Worm (Caenorhabditis elegans) whole organism, young adult: ENCODE data around the gene npr-35.

ENCODE experiments used
- B0336.3 ChIP-seq: fragments of 200-800 bp; sonication (Bioruptor generic); IDR thresholded peaks from 2 replicates; pipeline ENCODE4 v1.3.6; 2022; ENCODE audit warnings: missing genetic modification characterization, missing compliant biosample characterization
- D2030.7 ChIP-seq: fragments of 200-800 bp; sonication (Bioruptor generic); IDR thresholded peaks from 2 replicates; pipeline ENCODE4 v1.3.6; 2022; ENCODE audit warnings: missing genetic modification reagents, missing genetic modification characterization, missing compliant biosample characterization
- F39B2.1 ChIP-seq: fragments of 200-800 bp; sonication (Bioruptor generic); IDR thresholded peaks from 2 replicates; pipeline ENCODE4 v1.3.6; 2022; ENCODE audit warnings: missing genetic modification reagents, missing genetic modification characterization, missing compliant biosample characterization
- T07F8.4 ChIP-seq: sonication (generic microtip); optimal IDR thresholded peaks from 2 replicates; lab custom pipeline; 2016; ENCODE audit warnings: mild to moderate bottlenecking, missing genetic modification characterization, moderate library complexity, missing compliant biosample characterization
- Y53G8AR.9 ChIP-seq: fragments of 200-800 bp; sonication (Bioruptor generic); conservative IDR thresholded peaks from 2 replicates; pipeline ENCODE4 v1.3.6; 2022; ENCODE audit warnings: missing genetic modification reagents, missing genetic modification characterization, missing compliant biosample characterization
- Y56A3A.18 ChIP-seq: fragments of 200-800 bp; sonication (Bioruptor generic); IDR thresholded peaks from 2 replicates; pipeline ENCODE4 v1.3.6; 2022; ENCODE audit warnings: missing genetic modification reagents, missing genetic modification characterization, missing compliant biosample characterization
- ZK185.1 ChIP-seq: sonication (generic microtip); optimal IDR thresholded peaks from 2 replicates; lab custom pipeline; 2016; ENCODE audit warnings: mild to moderate bottlenecking, missing genetic modification characterization, missing compliant biosample characterization; ENCODE audit not compliant: poor library complexity, severe bottlenecking
- atf-7 ChIP-seq: sonication (generic microtip); optimal IDR thresholded peaks from 2 replicates; lab custom pipeline; 2017; ENCODE audit warnings: mild to moderate bottlenecking, missing genetic modification characterization, missing compliant biosample characterization
- athp-1 ChIP-seq: sonication (generic microtip); optimal IDR thresholded peaks from 2 replicates; lab custom pipeline; 2017; ENCODE audit warnings: mild to moderate bottlenecking, missing genetic modification characterization, missing compliant biosample characterization
- ccch-3 ChIP-seq: fragments of 200-800 bp; sonication (Bioruptor generic); optimal IDR thresholded peaks from 2 replicates; lab custom pipeline; 2018; ENCODE audit warnings: mild to moderate bottlenecking, missing genetic modification characterization, missing compliant biosample characterization
- cebp-1 ChIP-seq, 2 experiments: fragments of 200-800 bp in 1 of 2; sonication (Bioruptor generic) in 1 of 2; sonication (generic microtip) in 1 of 2; IDR thresholded peaks in 1 of 2; optimal IDR thresholded peaks in 1 of 2; 2 replicates each; pipeline versions ENCODE4 v1.3.6 to Lab custom; 2017 to 2022; ENCODE audit warnings: missing compliant biosample characterization in 2 of 2, missing genetic modification characterization in 2 of 2, mild to moderate bottlenecking in 1 of 2, missing genetic modification reagents in 1 of 2, moderate library complexity in 1 of 2
- ceh-27 ChIP-seq: fragments of 200-800 bp; sonication (Bioruptor generic); optimal IDR thresholded peaks from 2 replicates; lab custom pipeline; 2018; ENCODE audit warnings: mild to moderate bottlenecking, missing genetic modification characterization, moderate library complexity, missing compliant biosample characterization
- chd-7 ChIP-seq: sonication (generic microtip); optimal IDR thresholded peaks from 2 replicates; lab custom pipeline; 2016; ENCODE audit warnings: mild to moderate bottlenecking, missing genetic modification characterization, moderate library complexity, missing compliant biosample characterization
- die-1 ChIP-seq: sonication (generic microtip); optimal IDR thresholded peaks from 2 replicates; lab custom pipeline; 2016; ENCODE audit warnings: missing genotype, mild to moderate bottlenecking, missing genetic modification characterization, missing compliant biosample characterization
- ekl-4 ChIP-seq: fragments of 200-800 bp; sonication (Bioruptor generic); IDR thresholded peaks from 2 replicates; pipeline ENCODE4 v1.3.6; 2022; ENCODE audit warnings: missing genetic modification reagents, missing genetic modification characterization, missing compliant biosample characterization
- him-1 ChIP-seq: sonication (generic microtip); optimal IDR thresholded peaks from 2 replicates; lab custom pipeline; 2016; ENCODE audit warnings: missing genotype, missing genetic modification reagents, missing genetic modification characterization, missing compliant biosample characterization
- hrde-1 ChIP-seq: sonication (generic microtip); optimal IDR thresholded peaks from 2 replicates; lab custom pipeline; 2016; ENCODE audit warnings: missing genetic modification characterization, mild to moderate bottlenecking, missing compliant biosample characterization, moderate library complexity, missing genotype, missing genetic modification reagents, borderline replicate concordance
- let-526 ChIP-seq: fragments of 200-800 bp; sonication (Bioruptor generic); IDR thresholded peaks from 2 replicates; pipeline ENCODE4 v1.3.6; 2022; ENCODE audit warnings: missing genetic modification reagents, missing genetic modification characterization, missing compliant biosample characterization
- lin-40 ChIP-seq: sonication (generic microtip); optimal IDR thresholded peaks from 2 replicates; lab custom pipeline; 2016; ENCODE audit warnings: missing genetic modification characterization, mild to moderate bottlenecking, missing compliant biosample characterization, missing genotype, missing genetic modification reagents
- lsl-1 ChIP-seq: fragments of 200-800 bp; sonication (Bioruptor generic); optimal IDR thresholded peaks from 2 replicates; lab custom pipeline; 2018; ENCODE audit warnings: mild to moderate bottlenecking, missing genetic modification characterization, moderate library complexity, missing compliant biosample characterization
- madf-3 ChIP-seq: fragments of 200-800 bp; sonication (Bioruptor generic); IDR thresholded peaks from 2 replicates; pipeline ENCODE4 v1.3.6; 2022; ENCODE audit warnings: missing genetic modification reagents, missing genetic modification characterization, missing compliant biosample characterization
- madf-6 ChIP-seq: fragments of 200-800 bp; sonication (Bioruptor generic); IDR thresholded peaks from 2 replicates; pipeline ENCODE4 v1.3.6; 2022; ENCODE audit warnings: missing genetic modification reagents, missing genetic modification characterization, missing compliant biosample characterization
- madf-8 ChIP-seq: fragments of 200-800 bp; sonication (Bioruptor generic); conservative IDR thresholded peaks from 2 replicates; pipeline ENCODE4 v1.3.6; 2022; ENCODE audit warnings: missing genetic modification reagents, missing genetic modification characterization, missing compliant biosample characterization
- mcd-1 ChIP-seq: fragments of 200-800 bp; sonication (Bioruptor generic); IDR thresholded peaks from 2 replicates; pipeline ENCODE4 v1.3.6; 2022; ENCODE audit warnings: missing genetic modification reagents, missing genetic modification characterization, missing compliant biosample characterization
- nhr-120 ChIP-seq: fragments of 200-800 bp; sonication (Bioruptor generic); IDR thresholded peaks from 2 replicates; pipeline ENCODE4 v1.3.6; 2022; ENCODE audit warnings: missing genetic modification characterization, missing compliant biosample characterization
- pbrm-1 ChIP-seq: fragments of 200-800 bp; sonication (Bioruptor generic); IDR thresholded peaks from 2 replicates; pipeline ENCODE4 v1.3.6; 2022; ENCODE audit warnings: missing genetic modification reagents, missing genetic modification characterization, missing compliant biosample characterization
- rec-8 ChIP-seq, 2 experiments: sonication (generic microtip); optimal IDR thresholded peaks; 2 replicates each; lab custom pipeline; 2016; ENCODE audit warnings: mild to moderate bottlenecking in 2 of 2, missing genetic modification characterization in 2 of 2, missing genetic modification reagents in 2 of 2, missing genotype in 2 of 2, missing biosample characterization in 1 of 2, missing compliant biosample characterization in 1 of 2, moderate library complexity in 1 of 2
- repo-1 ChIP-seq: sonication (generic microtip); optimal IDR thresholded peaks from 2 replicates; lab custom pipeline; 2017; ENCODE audit warnings: mild to moderate bottlenecking, missing genetic modification characterization, missing compliant biosample characterization
- snpc-1.3 ChIP-seq: sonication (generic microtip); optimal IDR thresholded peaks from 2 replicates; lab custom pipeline; 2017; ENCODE audit warnings: missing genetic modification characterization, mild to moderate bottlenecking, missing compliant biosample characterization, antibody characterized with exemption, moderate library complexity, missing genotype, missing genetic modification reagents; ENCODE audit not compliant: insufficient read depth
- tbp1 ChIP-seq: fragments of 200-800 bp; sonication (Bioruptor generic); optimal IDR thresholded peaks from 2 replicates; lab custom pipeline; 2018; ENCODE audit warnings: mild to moderate bottlenecking, missing genetic modification characterization, missing compliant biosample characterization
- tlf-1 ChIP-seq: fragments of 200-800 bp; sonication (Bioruptor generic); optimal IDR thresholded peaks from 2 replicates; lab custom pipeline; 2018; ENCODE audit warnings: mild to moderate bottlenecking, missing genetic modification characterization, missing compliant biosample characterization

npr-35 gene

ce11 chrIV:7774206-7774605, 30.6 kb downstream of the npr-35 start, which contains the start of the genes hcf-1 and swd-2.2 (continued):
- TF ChIP-seq Y53G8AR.9 (GFP tag; lab: Robert Waterston, UW) (no peak), snpc-1.3 (tag; lab: Kevin White, UChicago) (peak; percentile 18), rec-8 (tag; optimal IDR thresholded peaks at IDR 0.05; lab: Kevin White, UChicago) (no peak)

ce11 chrIV:7775725-7776124, 32.1 kb downstream of the npr-35 start, which contains the start of gene swd-2.1:
Gene swd-2.1 (plus strand): TSS chrIV:7776025.
- no peak for TF ChIP-seq Y56A3A.18 (GFP tag; lab: Robert Waterston, UW)
- TF ChIP-seq snpc-1.3 (tag; lab: Kevin White, UChicago) = no peak
- no peak for TF ChIP-seq ccch-3 (GFP tag; lab: Kevin White, UChicago)
- no peak for TF ChIP-seq chd-7 (tag; lab: Kevin White, UChicago)
- TF ChIP-seq, all 124 proteins: peak for 0

DNA sequence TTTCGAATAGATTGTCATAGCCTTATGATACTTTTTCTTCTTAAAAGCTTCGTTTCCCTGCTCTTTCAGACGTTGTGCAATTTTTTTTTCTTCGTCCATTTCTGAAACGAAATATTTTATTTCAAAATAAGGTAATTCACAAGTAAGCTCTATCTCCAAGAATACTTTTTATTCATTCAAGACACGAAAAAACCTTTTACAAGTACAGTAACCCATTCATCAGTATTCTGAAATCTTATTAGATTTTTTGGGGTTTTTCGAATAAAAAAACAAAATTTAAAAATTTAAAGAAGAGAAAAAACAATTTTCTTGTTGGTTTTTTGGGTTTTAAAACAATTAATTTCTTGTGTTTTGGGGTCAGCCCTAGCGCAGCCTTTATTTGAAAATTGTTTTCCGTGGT, 35.2 kb downstream of the npr-35 start, which contains the start of gene rpap-3:
rpap-3 (minus strand) TSS at position 101 of the 400 bp plus-strand sequence.
- TF ChIP-seq D2030.7 (GFP tag; lab: Robert Waterston, UW) (no peak), tlf-1 (GFP tag; lab: Kevin White, UChicago) (no peak), let-526 (GFP tag; lab: Robert Waterston, UW) (no peak), cebp-1 (GFP tag; IDR thresholded peaks at IDR 0.05; lab: Robert Waterston, UW) (no peak), cebp-1 (tag; optimal IDR thresholded peaks at IDR 0.05; lab: Kevin White, UChicago) (peak; percentile 8), ceh-27 (GFP tag; lab: Kevin White, UChicago) (no peak), F39B2.1 (GFP tag; lab: Robert Waterston, UW) (no peak), madf-6 (GFP tag; lab: Robert Waterston, UW) (peak; percentile 30; the same call in 1 of the 2 replicates), T07F8.4 (tag; lab: Kevin White, UChicago) (no peak), hrde-1 (peak; percentile 8), lsl-1 (GFP tag; lab: Kevin White, UChicago) (no peak), ekl-4 (GFP tag; lab: Robert Waterston, UW) (no peak)

DNA sequence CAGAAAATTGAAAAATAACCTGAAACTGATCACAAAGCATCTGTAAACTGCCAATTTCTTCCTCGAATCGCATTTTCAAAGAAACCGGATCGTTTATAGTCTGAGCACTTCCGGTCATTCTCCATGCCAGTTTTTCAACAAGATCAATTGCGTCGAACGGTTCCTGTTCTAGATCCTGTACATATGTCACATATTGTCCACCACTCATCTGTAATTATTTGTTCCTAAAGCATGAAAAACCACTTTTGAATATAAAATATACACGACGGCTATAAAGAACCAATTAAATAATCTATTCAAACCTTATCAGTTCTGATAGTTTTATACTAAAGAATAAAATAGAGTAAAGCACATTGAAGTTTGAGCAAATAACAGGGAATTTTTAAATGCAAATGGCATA, 38.7 kb downstream of the npr-35 start, which contains the start of gene sec-10:
sec-10 (minus strand) TSS at position 208 of the 400 bp plus-strand sequence.
- TF ChIP-seq repo-1 (tag; lab: Kevin White, UChicago) = peak; percentile 12
- no peak for TF ChIP-seq lin-40 (tag; lab: Kevin White, UChicago)
- TF ChIP-seq die-1 (tag; lab: Kevin White, UChicago) = no peak
- TF ChIP-seq Y53G8AR.9 (GFP tag; lab: Robert Waterston, UW) = peak; percentile 87
- peak; percentile 28 for TF ChIP-seq tlf-1 (GFP tag; lab: Kevin White, UChicago)
- peak; percentile 16; the same call in 1 of the 2 replicates for TF ChIP-seq madf-6 (GFP tag; lab: Robert Waterston, UW)
- TF ChIP-seq nhr-120 (GFP tag; lab: Robert Waterston, UW) = no peak
- 0 out of 2 replicates have a peak, but pooled peaks have one; percentile 40 for TF ChIP-seq madf-3
- peak; percentile 20 for TF ChIP-seq ZK185.1 (tag; lab: Kevin White, UChicago)
- 0 out of 2 replicates have a peak, but pooled peaks have one; percentile 35 for TF ChIP-seq pbrm-1 (GFP tag; lab: Robert Waterston, UW)
- peak; percentile 16 for TF ChIP-seq atf-7 (tag; lab: Kevin White, UChicago)
- no peak for TF ChIP-seq him-1 (tag; lab: Kevin White, UChicago)
- TF ChIP-seq B0336.3 (GFP tag; lab: Robert Waterston, UW) = peak; percentile 72; the same call in 1 of the 2 replicates
- TF ChIP-seq athp-1 = peak; percentile 73
- TF ChIP-seq madf-8 (GFP tag; lab: Robert Waterston, UW) = no peak
- TF ChIP-seq tbp1 = peak; percentile 19
- peak; percentile 35; the same call in 1 of the 2 replicates for TF ChIP-seq mcd-1 (GFP tag; lab: Robert Waterston, UW)
